Worm (Caenorhabditis elegans): ENCODE data around the gene eif-2Bepsilon.

Gene eif-2Bepsilon

ce11 chrII:8695783-8696182 is 34.1 kb downstream of the eif-2Bepsilon start, which contains the start of gene C34C6.10:
C34C6.10 (minus strand) TSS chrII:8695883.
- TF ChIP-seq F57A8.1 (GFP tag; optimal IDR thresholded peaks at IDR 0.05) (no peak), ceh-27 (GFP tag; optimal IDR thresholded peaks at IDR 0.05) (no peak), F39B2.1 (GFP tag; IDR thresholded peaks at IDR 0.05) (no peak)

ce11 chrII:8698828-8699227 is 37.2 kb downstream of the eif-2Bepsilon start, which contains the start of gene chdh-1:
chdh-1 (minus strand) TSS chrII:8698928.
- TF ChIP-seq F10E7.11 (tag; optimal IDR thresholded peaks at IDR 0.05) = peak; percentile 15
- TF ChIP-seq lin-35 (GFP tag; optimal IDR thresholded peaks at IDR 0.05) = no peak

- peak; percentile 51 for TF ChIP-seq lsl-1 (GFP tag; optimal IDR thresholded peaks at IDR 0.05)
- no peak for TF ChIP-seq ztf-25 (GFP tag; IDR thresholded peaks at IDR 0.05)
- TF ChIP-seq xnd-1 (tag; optimal IDR thresholded peaks at IDR 0.05) = peak; percentile 57
- peak; percentile 72 for TF ChIP-seq madf-6 (GFP tag; IDR thresholded peaks at IDR 0.05)
- TF ChIP-seq K12H6.12 (tag; optimal IDR thresholded peaks at IDR 0.05) = no peak
- TF ChIP-seq Y67H2A.10 (GFP tag; conservative IDR thresholded peaks at IDR 0.05) = no peak
- peak; percentile 77 for TF ChIP-seq madf-8 (GFP tag; conservative IDR thresholded peaks at IDR 0.05)
- TF ChIP-seq nhr-90 (tag; optimal IDR thresholded peaks at IDR 0.05) = no peak
- TF ChIP-seq Y79H2A.3 (GFP tag; conservative IDR thresholded peaks at IDR 0.05) = no peak
Measured at ce11 chrII:8701059-8701458, 39.4 kb downstream of the eif-2Bepsilon start.

ce11 chrII:8701619-8702350 is 40.1 kb downstream of the eif-2Bepsilon start, which contains the start of gene sphk-1:
sphk-1 (minus strand) TSS chrII:8701669.
- no peak for TF ChIP-seq rpc-1 (optimal IDR thresholded peaks at IDR 0.05)
- no peak for TF ChIP-seq rpc-1 (tag; optimal IDR thresholded peaks at IDR 0.05)
- TF ChIP-seq hrde-1 (tag; optimal IDR thresholded peaks at IDR 0.05; ENCODE audit: borderline replicate concordance) = no peak
- TF ChIP-seq T26A5.8 (tag; optimal IDR thresholded peaks at IDR 0.05) = no peak
- no peak for TF ChIP-seq die-1 (tag; optimal IDR thresholded peaks at IDR 0.05)
- no peak for TF ChIP-seq akir-1 (GFP tag; optimal IDR thresholded peaks at IDR 0.05)
- no peak for TF ChIP-seq lsl-1 (GFP tag; optimal IDR thresholded peaks at IDR 0.05)
- no peak for TF ChIP-seq chd-7 (tag; optimal IDR thresholded peaks at IDR 0.05)
- no peak for TF ChIP-seq F52B5.7 (tag; optimal IDR thresholded peaks at IDR 0.05)

ce11 chrII:8703729-8704128 is 42.1 kb downstream of the eif-2Bepsilon start, which contains the start of gene ceh-7:
ceh-7 (minus strand) TSS chrII:8703829.
- TF ChIP-seq nfya-2 (GFP tag; IDR thresholded peaks at IDR 0.05) = no peak
- TF ChIP-seq atf-7 (tag; optimal IDR thresholded peaks at IDR 0.05) = no peak
- TF ChIP-seq lir-1 (GFP tag; conservative IDR thresholded peaks at IDR 0.05) = no peak
- no peak for TF ChIP-seq attf-3 (GFP tag; conservative IDR thresholded peaks at IDR 0.05)
- TF ChIP-seq nfyb-1 (GFP tag; IDR thresholded peaks at IDR 0.05) = no peak
- no peak for TF ChIP-seq lag-1 (GFP tag; IDR thresholded peaks at IDR 0.05)

- TF ChIP-seq nhr-80 (tag; optimal IDR thresholded peaks at IDR 0.05) (peak; percentile 16), F39B2.1 (GFP tag; IDR thresholded peaks at IDR 0.05) (no peak)
Measured at ce11 chrII:8704413-8704874, 42.8 kb downstream of the eif-2Bepsilon start, which contains the start of gene prx-5. prx-5 (plus strand) TSS chrII:8704824.

Data from whole organism, young adult.